Worm (Caenorhabditis elegans) whole organism, young adult: ENCODE data around the gene F41E6.1.

Source experiments
- B0019.2 ChIP-seq: fragments of 200-800 bp; sonication (Bioruptor generic); conservative IDR thresholded peaks from 2 replicates; pipeline ENCODE4 v1.3.6; 2022; ENCODE audit warnings: missing genetic modification reagents, missing genetic modification characterization, missing compliant biosample characterization
- C06A6.2 ChIP-seq: fragments of 200-800 bp; sonication (Bioruptor generic); conservative IDR thresholded peaks from 2 replicates; pipeline ENCODE4 v1.3.6; 2022; ENCODE audit warnings: missing genetic modification characterization, missing compliant biosample characterization
- F23B12.7 ChIP-seq: sonication (generic microtip); optimal IDR thresholded peaks from 2 replicates; lab custom pipeline; 2017; ENCODE audit warnings: missing genetic modification characterization, mild to moderate bottlenecking, missing compliant biosample characterization, antibody characterized with exemption, moderate library complexity; ENCODE audit not compliant: insufficient read depth
- F39B2.1 ChIP-seq: fragments of 200-800 bp; sonication (Bioruptor generic); IDR thresholded peaks from 2 replicates; pipeline ENCODE4 v1.3.6; 2022; ENCODE audit warnings: missing genetic modification reagents, missing genetic modification characterization, missing compliant biosample characterization
- F49E8.2 ChIP-seq: sonication (generic microtip); optimal IDR thresholded peaks from 3 replicates; lab custom pipeline; 2017; ENCODE audit warnings: missing genetic modification characterization, mild to moderate bottlenecking, missing compliant biosample characterization, antibody characterized with exemption, moderate library complexity; ENCODE audit not compliant: insufficient read depth
- F55B11.4 ChIP-seq: sonication (generic microtip); optimal IDR thresholded peaks from 2 replicates; lab custom pipeline; 2016; ENCODE audit warnings: missing compliant biosample characterization, missing genetic modification characterization, borderline replicate concordance; ENCODE audit not compliant: insufficient read depth
- F57A8.1 ChIP-seq: fragments of 200-800 bp; sonication (Bioruptor generic); optimal IDR thresholded peaks from 2 replicates; lab custom pipeline; 2018; ENCODE audit warnings: mild to moderate bottlenecking, missing genetic modification characterization, moderate library complexity, missing compliant biosample characterization
- K12H6.12 ChIP-seq: fragments of 200-800 bp; sonication (Bioruptor generic); optimal IDR thresholded peaks from 2 replicates; lab custom pipeline; 2018; ENCODE audit warnings: mild to moderate bottlenecking, missing genetic modification characterization, missing compliant biosample characterization
- Y53F4B.3 ChIP-seq: fragments of 200-800 bp; sonication (Bioruptor generic); IDR thresholded peaks from 2 replicates; pipeline ENCODE4 v1.3.6; 2022; ENCODE audit warnings: missing genetic modification reagents, missing genetic modification characterization, missing compliant biosample characterization
- Y53G8AR.9 ChIP-seq: fragments of 200-800 bp; sonication (Bioruptor generic); conservative IDR thresholded peaks from 2 replicates; pipeline ENCODE4 v1.3.6; 2022; ENCODE audit warnings: missing genetic modification reagents, missing genetic modification characterization, missing compliant biosample characterization
- Y56A3A.18 ChIP-seq: fragments of 200-800 bp; sonication (Bioruptor generic); IDR thresholded peaks from 2 replicates; pipeline ENCODE4 v1.3.6; 2022; ENCODE audit warnings: missing genetic modification reagents, missing genetic modification characterization, missing compliant biosample characterization
- Y95B8A.8 ChIP-seq: fragments of 200-800 bp; sonication (Bioruptor generic); IDR thresholded peaks from 2 replicates; pipeline ENCODE4 v1.3.6; 2022; ENCODE audit warnings: missing genetic modification reagents, missing genetic modification characterization, missing compliant biosample characterization
- akir-1 ChIP-seq: fragments of 200-800 bp; sonication (Bioruptor generic); optimal IDR thresholded peaks from 2 replicates; lab custom pipeline; 2018; ENCODE audit warnings: mild to moderate bottlenecking, missing genetic modification characterization, moderate library complexity, missing compliant biosample characterization
- aptf-2 ChIP-seq: fragments of 200-800 bp; sonication (Bioruptor generic); conservative IDR thresholded peaks from 2 replicates; pipeline ENCODE4 v1.3.6; 2022; ENCODE audit warnings: missing genetic modification reagents, missing genetic modification characterization, missing compliant biosample characterization
- aptf-3 ChIP-seq: fragments of 200-800 bp; sonication (Bioruptor generic); IDR thresholded peaks from 2 replicates; pipeline ENCODE4 v1.3.6; 2022; ENCODE audit warnings: missing genetic modification characterization, missing compliant biosample characterization
- atf-7 ChIP-seq: sonication (generic microtip); optimal IDR thresholded peaks from 2 replicates; lab custom pipeline; 2017; ENCODE audit warnings: mild to moderate bottlenecking, missing genetic modification characterization, missing compliant biosample characterization
- ccch-3 ChIP-seq: fragments of 200-800 bp; sonication (Bioruptor generic); optimal IDR thresholded peaks from 2 replicates; lab custom pipeline; 2018; ENCODE audit warnings: mild to moderate bottlenecking, missing genetic modification characterization, missing compliant biosample characterization
- ceh-100 ChIP-seq: fragments of 200-800 bp; sonication (Bioruptor generic); IDR thresholded peaks from 2 replicates; pipeline ENCODE4 v1.3.6; 2022; ENCODE audit warnings: missing genetic modification reagents, missing genetic modification characterization, missing compliant biosample characterization
- ceh-27 ChIP-seq: fragments of 200-800 bp; sonication (Bioruptor generic); optimal IDR thresholded peaks from 2 replicates; lab custom pipeline; 2018; ENCODE audit warnings: mild to moderate bottlenecking, missing genetic modification characterization, moderate library complexity, missing compliant biosample characterization
- ceh-58 ChIP-seq: fragments of 200-800 bp; sonication (Bioruptor generic); IDR thresholded peaks from 2 replicates; pipeline ENCODE4 v1.3.6; 2022; ENCODE audit warnings: missing genetic modification characterization, missing compliant biosample characterization
- dox-1 ChIP-seq: fragments of 200-800 bp; sonication (Bioruptor generic); IDR thresholded peaks from 2 replicates; pipeline ENCODE4 v1.3.6; 2022; ENCODE audit warnings: missing genetic modification reagents, missing genetic modification characterization, missing compliant biosample characterization
- dpff-1 ChIP-seq: sonication (generic microtip); optimal IDR thresholded peaks from 2 replicates; lab custom pipeline; 2017; ENCODE audit warnings: mild to moderate bottlenecking, missing genetic modification characterization, missing compliant biosample characterization
- egl-18 ChIP-seq: fragments of 200-800 bp; sonication (Bioruptor generic); IDR thresholded peaks from 2 replicates; pipeline ENCODE4 v1.3.6; 2022; ENCODE audit warnings: missing genetic modification reagents, missing genetic modification characterization, missing compliant biosample characterization
- egl-44 ChIP-seq: fragments of 200-800 bp; sonication (Bioruptor generic); IDR thresholded peaks from 2 replicates; pipeline ENCODE4 v1.3.6; 2022; ENCODE audit warnings: missing genetic modification reagents, missing genetic modification characterization, missing compliant biosample characterization
- him-1 ChIP-seq: sonication (generic microtip); optimal IDR thresholded peaks from 2 replicates; lab custom pipeline; 2016; ENCODE audit warnings: missing genotype, missing genetic modification reagents, missing genetic modification characterization, missing compliant biosample characterization
- hmg-20 ChIP-seq: fragments of 200-800 bp; sonication (Bioruptor generic); IDR thresholded peaks from 2 replicates; pipeline ENCODE4 v1.3.6; 2022; ENCODE audit warnings: missing genetic modification reagents, missing genetic modification characterization, missing compliant biosample characterization
- hrde-1 ChIP-seq: sonication (generic microtip); optimal IDR thresholded peaks from 2 replicates; lab custom pipeline; 2016; ENCODE audit warnings: missing genetic modification characterization, mild to moderate bottlenecking, missing compliant biosample characterization, moderate library complexity, missing genotype, missing genetic modification reagents, borderline replicate concordance
- madf-10 ChIP-seq: sonication (generic microtip); optimal IDR thresholded peaks from 2 replicates; lab custom pipeline; 2016; ENCODE audit warnings: mild to moderate bottlenecking, missing genetic modification characterization, missing compliant biosample characterization
- mcd-1 ChIP-seq: fragments of 200-800 bp; sonication (Bioruptor generic); IDR thresholded peaks from 2 replicates; pipeline ENCODE4 v1.3.6; 2022; ENCODE audit warnings: missing genetic modification reagents, missing genetic modification characterization, missing compliant biosample characterization
- mel-28 ChIP-seq: sonication (generic microtip); optimal IDR thresholded peaks from 2 replicates; lab custom pipeline; 2016; ENCODE audit warnings: borderline replicate concordance, mild to moderate bottlenecking, missing genetic modification characterization, missing compliant biosample characterization
- mxl-1 ChIP-seq: sonication (generic microtip); optimal IDR thresholded peaks from 2 replicates; lab custom pipeline; 2016; ENCODE audit warnings: missing genetic modification characterization, missing compliant biosample characterization
- pbrm-1 ChIP-seq: fragments of 200-800 bp; sonication (Bioruptor generic); IDR thresholded peaks from 2 replicates; pipeline ENCODE4 v1.3.6; 2022; ENCODE audit warnings: missing genetic modification reagents, missing genetic modification characterization, missing compliant biosample characterization
- pha-4 ChIP-seq: fragments of 150-350 bp; sonication (generic microtip); optimal IDR thresholded peaks from 2 replicates; lab custom pipeline; 2014; ENCODE audit warnings: missing biosample characterization, missing genetic modification reagents, missing genetic modification characterization
- rcor-1 ChIP-seq: fragments of 200-800 bp; sonication (Bioruptor generic); IDR thresholded peaks from 2 replicates; pipeline ENCODE4 v1.3.6; 2022; ENCODE audit warnings: missing genetic modification reagents, missing genetic modification characterization, missing compliant biosample characterization
- snpc-1.1 ChIP-seq: sonication (generic microtip); optimal IDR thresholded peaks from 2 replicates; lab custom pipeline; 2017; ENCODE audit warnings: missing genetic modification characterization, mild to moderate bottlenecking, missing compliant biosample characterization, antibody characterized with exemption, moderate library complexity, missing genotype, missing genetic modification reagents; ENCODE audit not compliant: insufficient read depth
- snpc-1.3 ChIP-seq: sonication (generic microtip); optimal IDR thresholded peaks from 2 replicates; lab custom pipeline; 2017; ENCODE audit warnings: missing genetic modification characterization, mild to moderate bottlenecking, missing compliant biosample characterization, antibody characterized with exemption, moderate library complexity, missing genotype, missing genetic modification reagents; ENCODE audit not compliant: insufficient read depth
- sptf-2 ChIP-seq: fragments of 200-800 bp; sonication (Bioruptor generic); optimal IDR thresholded peaks from 2 replicates; lab custom pipeline; 2018; ENCODE audit warnings: mild to moderate bottlenecking, missing genetic modification characterization, missing compliant biosample characterization
- tlf-1 ChIP-seq: fragments of 200-800 bp; sonication (Bioruptor generic); optimal IDR thresholded peaks from 2 replicates; lab custom pipeline; 2018; ENCODE audit warnings: mild to moderate bottlenecking, missing genetic modification characterization, missing compliant biosample characterization
- xnd-1 ChIP-seq: sonication (generic microtip); optimal IDR thresholded peaks from 2 replicates; lab custom pipeline; 2016; ENCODE audit warnings: missing genotype, missing genetic modification reagents, missing genetic modification characterization, missing compliant biosample characterization
- ztf-18 ChIP-seq: sonication (generic microtip); optimal IDR thresholded peaks from 2 replicates; lab custom pipeline; 2016; ENCODE audit warnings: missing genotype, mild to moderate bottlenecking, missing genetic modification characterization, missing compliant biosample characterization
- ztf-28 ChIP-seq: fragments of 200-800 bp; sonication (Bioruptor generic); IDR thresholded peaks from 2 replicates; pipeline ENCODE4 v1.3.6; 2022; ENCODE audit warnings: missing genetic modification reagents, missing genetic modification characterization, missing compliant biosample characterization

F41E6.1 gene

ce11 chrV:8606099-8606696, 16.2 kb upstream of the F41E6.1 start, which contains the start of gene vps-60 (continued):
- no peak for TF ChIP-seq B0019.2 (GFP tag; lab: Robert Waterston, UW)
- TF ChIP-seq mel-28 (tag; lab: Kevin White, UChicago): no peak
- TF ChIP-seq mcd-1: peak; percentile 82
- TF ChIP-seq F23B12.7 (tag; lab: Kevin White, UChicago): peak; percentile 51
- TF ChIP-seq mxl-1 (tag; lab: Kevin White, UChicago): no peak
- peak; percentile 83 for TF ChIP-seq Y95B8A.8 (GFP tag; lab: Robert Waterston, UW)
- peak; percentile 71; the same call in 1 of the 2 replicates for TF ChIP-seq C06A6.2 (GFP tag; lab: Robert Waterston, UW)
- TF ChIP-seq F49E8.2 (tag; lab: Kevin White, UChicago): peak; percentile 61
- TF ChIP-seq aptf-2 (GFP tag; lab: Robert Waterston, UW): no peak
- peak; percentile 86 for TF ChIP-seq ceh-27 (GFP tag; lab: Kevin White, UChicago)
- peak; percentile 86 for TF ChIP-seq Y53G8AR.9
- TF ChIP-seq K12H6.12 (tag; lab: Kevin White, UChicago): peak; percentile 92
- peak; percentile 77 for TF ChIP-seq egl-44
- TF ChIP-seq F55B11.4 (tag; lab: Kevin White, UChicago): no peak
- TF ChIP-seq pbrm-1 (GFP tag; lab: Robert Waterston, UW): peak; percentile 78; the same call in 1 of the 2 replicates
- TF ChIP-seq hrde-1 (tag; lab: Kevin White, UChicago): no peak
- no peak for TF ChIP-seq F39B2.1 (GFP tag; lab: Robert Waterston, UW)
- peak; percentile 45 for TF ChIP-seq snpc-1.1 (tag; lab: Kevin White, UChicago)
- peak; percentile 95 for TF ChIP-seq atf-7
- no peak for TF ChIP-seq ztf-28 (GFP tag; lab: Robert Waterston, UW)
- 0 out of 2 replicates have a peak, but pooled peaks have one; percentile 29 for TF ChIP-seq egl-18 (GFP tag; lab: Robert Waterston, UW)
- TF ChIP-seq sptf-2 (GFP tag; lab: Kevin White, UChicago): no peak
- no peak for TF ChIP-seq dpff-1
- TF ChIP-seq ztf-18 (tag; lab: Kevin White, UChicago): peak; percentile 68
- peak; percentile 98 for TF ChIP-seq madf-10 (tag; lab: Kevin White, UChicago)
- peak; percentile 57; the same call in 1 of the 2 replicates for TF ChIP-seq ceh-100 (GFP tag; lab: Robert Waterston, UW)
- TF ChIP-seq xnd-1: no peak
- peak; percentile 80 for TF ChIP-seq tlf-1 (GFP tag; lab: Kevin White, UChicago)
- no peak for TF ChIP-seq aptf-3 (GFP tag; lab: Robert Waterston, UW)
- no peak for TF ChIP-seq ccch-3 (GFP tag; lab: Kevin White, UChicago)
- peak; percentile 50 for TF ChIP-seq snpc-1.3 (tag; lab: Kevin White, UChicago)
- TF ChIP-seq dox-1 (GFP tag; lab: Robert Waterston, UW): peak; percentile 89
- no peak for TF ChIP-seq akir-1 (GFP tag; lab: Kevin White, UChicago)
- peak; percentile 82 for TF ChIP-seq pha-4
- no peak for TF ChIP-seq F57A8.1 (GFP tag; lab: Kevin White, UChicago)
- TF ChIP-seq hmg-20 (GFP tag; lab: Robert Waterston, UW): 0 out of 2 replicates have a peak, but pooled peaks have one; percentile 10
- no peak for TF ChIP-seq Y53F4B.3 (GFP tag; lab: Robert Waterston, UW)
- no peak for TF ChIP-seq him-1 (tag; lab: Kevin White, UChicago)
- TF ChIP-seq Y56A3A.18: peak; percentile 70; the same call in 1 of the 2 replicates
- TF ChIP-seq rcor-1 (GFP tag; lab: Robert Waterston, UW): peak; percentile 66
- TF ChIP-seq ceh-58 (GFP tag; lab: Robert Waterston, UW): no peak
